Fruit fly (Drosophila melanogaster): ENCODE results near the gene TfIIB.

TfIIB gene

DNA sequence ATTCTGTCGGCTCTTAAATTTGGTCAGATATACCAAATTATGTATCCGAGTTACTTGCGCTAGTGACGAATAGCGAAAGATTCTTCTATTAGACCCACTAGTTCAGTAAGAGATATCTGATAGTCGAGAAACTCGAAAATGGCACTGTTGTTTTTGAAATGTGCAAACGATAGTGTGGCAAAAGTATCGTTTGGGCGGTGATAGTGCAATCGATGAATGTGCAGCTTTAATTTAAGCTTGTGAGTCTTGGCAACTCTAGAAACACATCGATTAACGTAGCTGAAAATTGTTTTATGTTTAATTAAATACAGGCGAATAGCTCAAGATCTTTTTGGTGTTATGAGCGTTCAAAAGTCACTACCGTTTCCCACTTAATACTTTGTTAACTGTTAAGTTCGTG, 6.2 kb downstream of the TfIIB start, which contains the start of gene STUB1 (continued):
- TF ChIP-seq CG3726 (GFP tag; IDR thresholded peaks at IDR 0.05) (no peak), vnd (GFP tag; IDR thresholded peaks at IDR 0.05; ENCODE audit: partially characterized antibody) (peak; percentile 98), CG8290 (GFP tag; optimal IDR thresholded peaks at IDR 0.05) (no peak), CG8290 (tag; optimal IDR thresholded peaks at IDR 0.05) (no peak), D19B (GFP tag; optimal IDR thresholded peaks at IDR 0.05) (no peak), CG11247 (GFP tag; IDR thresholded peaks at IDR 0.05) (no peak), maf-S (GFP tag; optimal IDR thresholded peaks at IDR 0.05) (peak; percentile 11), ash1 (GFP tag; optimal IDR thresholded peaks at IDR 0.05) (no peak), Trl (optimal IDR thresholded peaks at IDR 0.05) (no peak), Trl (GFP tag; optimal IDR thresholded peaks at IDR 0.05) (no peak), CG3838 (GFP tag; optimal IDR thresholded peaks at IDR 0.05) (no peak), Bteb2 (GFP tag; optimal IDR thresholded peaks at IDR 0.05) (peak; percentile 2), CG4360 (GFP tag; IDR thresholded peaks at IDR 0.05) (no peak), CG10366 (GFP tag; IDR thresholded peaks at IDR 0.05) (no peak), Bdp1 (GFP tag; optimal IDR thresholded peaks at IDR 0.05) (no peak), CG2202 (tag; optimal IDR thresholded peaks at IDR 0.05) (no peak), kah (GFP tag; optimal IDR thresholded peaks at IDR 0.05) (no peak), zen (tag; optimal IDR thresholded peaks at IDR 0.05) (no peak), amos (GFP tag; IDR thresholded peaks at IDR 0.05; ENCODE audit: partially characterized antibody) (peak; percentile 98; the same call in 1 of the 2 replicates), bsh (GFP tag; optimal IDR thresholded peaks at IDR 0.05) (no peak), CG6272 (GFP tag; IDR thresholded peaks at IDR 0.05) (peak; percentile 31; the same call in 1 of the 2 replicates), corto (GFP tag; optimal IDR thresholded peaks at IDR 0.05) (no peak), CG4820 (GFP tag; optimal IDR thresholded peaks at IDR 0.05) (no peak), ttk (GFP tag; IDR thresholded peaks at IDR 0.05) (no peak), CG17186 (GFP tag; optimal IDR thresholded peaks at IDR 0.05) (peak; percentile 63), Myb (GFP tag; optimal IDR thresholded peaks at IDR 0.05) (peak; percentile 81), nerfin-2 (GFP tag; IDR thresholded peaks at IDR 0.05; ENCODE audit: partially characterized antibody) (peak; percentile 97), gsb (GFP tag; IDR thresholded peaks at IDR 0.05) (no peak), wek (GFP tag; optimal IDR thresholded peaks at IDR 0.05) (no peak), pho (GFP tag; optimal IDR thresholded peaks at IDR 0.05) (no peak), bab2 (GFP tag; optimal IDR thresholded peaks at IDR 0.05) (no peak), CG4328 (GFP tag; optimal IDR thresholded peaks at IDR 0.05) (no peak), cas (GFP tag; IDR thresholded peaks at IDR 0.05) (no peak), nom (GFP tag; optimal IDR thresholded peaks at IDR 0.05) (no peak), pan (optimal IDR thresholded peaks at IDR 0.05) (no peak), pan (GFP tag; optimal IDR thresholded peaks at IDR 0.05 in 1 of 2, IDR thresholded peaks at IDR 0.05 in 1 of 2) (no peak), klu (GFP tag; IDR thresholded peaks at IDR 0.05) (no peak), knrl (GFP tag; IDR thresholded peaks at IDR 0.05; ENCODE audit: partially characterized antibody) (peak; percentile 97), Ravus (GFP tag; IDR thresholded peaks at IDR 0.05) (no peak), ap (GFP tag; IDR thresholded peaks at IDR 0.05) (no peak), slp2 (GFP tag; optimal IDR thresholded peaks at IDR 0.05) (no peak), CG10654 (GFP tag; optimal IDR thresholded peaks at IDR 0.05) (no peak), Chrac-16 (GFP tag; optimal IDR thresholded peaks at IDR 0.05) (peak; percentile 22), ranshi (GFP tag; IDR thresholded peaks at IDR 0.05) (no peak), Dip2 (GFP tag; IDR thresholded peaks at IDR 0.05) (no peak), Gsc (GFP tag; IDR thresholded peaks at IDR 0.05) (no peak), al (GFP tag; IDR thresholded peaks at IDR 0.05) (no peak), salm (tag; optimal IDR thresholded peaks at IDR 0.05) (no peak), peb (GFP tag; IDR thresholded peaks at IDR 0.05) (no peak), CG17359 (tag; optimal IDR thresholded peaks at IDR 0.05) (no peak), z (GFP tag; IDR thresholded peaks at IDR 0.05) (no peak), CG6654 (GFP tag; optimal IDR thresholded peaks at IDR 0.05) (no peak), Atf3 (GFP tag; optimal IDR thresholded peaks at IDR 0.05) (no peak)
